Worm (Caenorhabditis elegans) whole organism, L1 larva: ENCODE data around the gene mdt-6.

Experiments used
- C04F5.9 ChIP-seq: sonication (generic microtip); optimal IDR thresholded peaks from 2 replicates; lab custom pipeline; 2016; ENCODE audit warnings: missing genetic modification characterization, missing compliant biosample characterization
- aha-1 ChIP-seq: fragments of 150-350 bp; optimal IDR thresholded peaks from 2 replicates; lab custom pipeline; 2014; ENCODE audit warnings: missing biosample characterization, missing genetic modification characterization
- alr-1 ChIP-seq: fragments of 200-800 bp; sonication (Bioruptor generic); optimal IDR thresholded peaks from 2 replicates; lab custom pipeline; 2018; ENCODE audit warnings: borderline replicate concordance, mild to moderate bottlenecking, missing genetic modification characterization, missing compliant biosample characterization
- aly-2 ChIP-seq: fragments of 150-350 bp; optimal IDR thresholded peaks from 2 replicates; lab custom pipeline; 2014; ENCODE audit warnings: missing biosample characterization, missing genetic modification characterization
- ceh-90 ChIP-seq: sonication (generic microtip); optimal IDR thresholded peaks from 2 replicates; lab custom pipeline; 2016; ENCODE audit warnings: missing genetic modification characterization, missing compliant biosample characterization
- efl-1 ChIP-seq, 4 experiments: fragments of 150-350 bp; optimal IDR thresholded peaks in 3 of 4; peaks in 1 of 4; 1 replicate in 1 of 4; 2 replicates in 3 of 4; lab custom pipeline; 2014; ENCODE audit warnings: missing biosample characterization in 2 of 4, missing genetic modification characterization in 2 of 4, missing genetic modification reagents in 2 of 4
- egl-27 ChIP-seq, 2 experiments: fragments of 150-350 bp in 1 of 2; sonication (generic microtip); optimal IDR thresholded peaks; 3 replicates each; lab custom pipeline; 2017 to 2018; ENCODE audit warnings: missing biosample characterization in 2 of 2, missing genetic modification characterization in 2 of 2, missing genetic modification reagents in 2 of 2
- elt-2 ChIP-seq: sonication (generic microtip); optimal IDR thresholded peaks from 2 replicates; lab custom pipeline; 2016; ENCODE audit warnings: missing genetic modification characterization, mild to moderate bottlenecking, inconsistent platforms, missing compliant biosample characterization, missing genetic modification reagents
- fkh-8 ChIP-seq: sonication (generic microtip); optimal IDR thresholded peaks from 2 replicates; lab custom pipeline; 2016; ENCODE audit warnings: mild to moderate bottlenecking, missing genetic modification characterization, missing compliant biosample characterization
- fos-1 ChIP-seq: fragments of 150-350 bp; optimal IDR thresholded peaks from 2 replicates; lab custom pipeline; 2014; ENCODE audit warnings: missing biosample characterization, missing genetic modification characterization
- hlh-4 ChIP-seq: sonication (generic microtip); optimal IDR thresholded peaks from 2 replicates; lab custom pipeline; 2016; ENCODE audit warnings: mild to moderate bottlenecking, missing genetic modification characterization, missing compliant biosample characterization
- jun-1 ChIP-seq: fragments of 150-350 bp; optimal IDR thresholded peaks from 2 replicates; lab custom pipeline; 2014; ENCODE audit warnings: missing biosample characterization, missing genetic modification reagents, missing genetic modification characterization
- lin-15B ChIP-seq: fragments of 150-350 bp; sonication (generic microtip); optimal IDR thresholded peaks from 3 replicates; lab custom pipeline; 2014; ENCODE audit warnings: missing biosample characterization, missing genetic modification characterization
- lin-35 ChIP-seq, 2 experiments: fragments of 150-350 bp; optimal IDR thresholded peaks; 2 replicates each; lab custom pipeline; 2014; ENCODE audit warnings: missing biosample characterization in 2 of 2, missing genetic modification characterization in 2 of 2, missing genetic modification reagents in 2 of 2
- lir-3 ChIP-seq: sonication (generic microtip); optimal IDR thresholded peaks from 2 replicates; lab custom pipeline; 2016; ENCODE audit warnings: mild to moderate bottlenecking, missing genetic modification characterization, moderate library complexity, missing compliant biosample characterization; ENCODE audit not compliant: poor library complexity
- lsy-2 ChIP-seq, 2 experiments: fragments of 150-350 bp; optimal IDR thresholded peaks; 2 replicates each; lab custom pipeline; 2014; ENCODE audit warnings: missing biosample characterization in 2 of 2, missing genetic modification characterization in 2 of 2
- mab-9 ChIP-seq: fragments of 200-800 bp; sonication (Bioruptor generic); IDR thresholded peaks from 2 replicates; pipeline ENCODE4 v1.3.6; 2022; ENCODE audit warnings: missing genetic modification reagents, missing genetic modification characterization, missing compliant biosample characterization
- mep-1 ChIP-seq: fragments of 150-350 bp; optimal IDR thresholded peaks from 2 replicates; lab custom pipeline; 2014; ENCODE audit warnings: missing biosample characterization, missing genetic modification characterization
- nhr-20 ChIP-seq: sonication (generic microtip); optimal IDR thresholded peaks from 2 replicates; lab custom pipeline; 2016; ENCODE audit warnings: mild to moderate bottlenecking, missing genetic modification characterization, missing compliant biosample characterization
- nhr-47 ChIP-seq: sonication (generic microtip); optimal IDR thresholded peaks from 2 replicates; lab custom pipeline; 2016; ENCODE audit warnings: mild to moderate bottlenecking, missing genetic modification characterization, moderate library complexity, missing compliant biosample characterization
- nhr-71 ChIP-seq: sonication (generic microtip); optimal IDR thresholded peaks from 2 replicates; lab custom pipeline; 2016; ENCODE audit warnings: mild to moderate bottlenecking, missing genetic modification characterization, moderate library complexity, missing compliant biosample characterization
- nhr-77 ChIP-seq: fragments of 150-350 bp; optimal IDR thresholded peaks from 2 replicates; lab custom pipeline; 2014; ENCODE audit warnings: missing biosample characterization, missing genetic modification characterization
- nhr-90 ChIP-seq: sonication (generic microtip); optimal IDR thresholded peaks from 2 replicates; lab custom pipeline; 2016; ENCODE audit warnings: mild to moderate bottlenecking, missing genetic modification characterization, missing compliant biosample characterization; ENCODE audit not compliant: poor library complexity
- pax-3 ChIP-seq: fragments of 200-800 bp; sonication (Bioruptor generic); optimal IDR thresholded peaks from 2 replicates; lab custom pipeline; 2018; ENCODE audit warnings: mild to moderate bottlenecking, missing genetic modification characterization, moderate library complexity, missing compliant biosample characterization
- pqm-1 ChIP-seq: sonication (generic microtip); optimal IDR thresholded peaks from 3 replicates; lab custom pipeline; 2017; ENCODE audit warnings: missing biosample characterization, missing genetic modification characterization
- rnt-1 ChIP-seq: sonication (generic microtip); optimal IDR thresholded peaks from 2 replicates; lab custom pipeline; 2016; ENCODE audit warnings: mild to moderate bottlenecking, missing genetic modification characterization, moderate library complexity, missing compliant biosample characterization
- sup-37 ChIP-seq: fragments of 200-800 bp; sonication (Bioruptor generic); optimal IDR thresholded peaks from 2 replicates; lab custom pipeline; 2018; ENCODE audit warnings: mild to moderate bottlenecking, missing genetic modification characterization, missing compliant biosample characterization
- unc-30 ChIP-seq: sonication (generic microtip); optimal IDR thresholded peaks from 2 replicates; lab custom pipeline; 2017; ENCODE audit warnings: missing biosample characterization, missing genetic modification characterization
- vab-15 ChIP-seq: sonication (generic microtip); optimal IDR thresholded peaks from 2 replicates; lab custom pipeline; 2017; ENCODE audit warnings: missing genotype, mild to moderate bottlenecking, missing genetic modification characterization, missing compliant biosample characterization
- xbp-1 ChIP-seq: sonication (generic microtip); optimal IDR thresholded peaks from 2 replicates; lab custom pipeline; 2016; ENCODE audit warnings: missing genetic modification characterization, missing compliant biosample characterization
- zag-1 ChIP-seq: fragments of 150-350 bp; optimal IDR thresholded peaks from 2 replicates; lab custom pipeline; 2014; ENCODE audit warnings: missing biosample characterization, missing genetic modification characterization
- zip-4 ChIP-seq: fragments of 200-800 bp; sonication (Bioruptor generic); optimal IDR thresholded peaks from 2 replicates; lab custom pipeline; 2018; ENCODE audit warnings: mild to moderate bottlenecking, missing genetic modification characterization, moderate library complexity, missing compliant biosample characterization
- ztf-11 ChIP-seq, 2 experiments: sonication (generic microtip); optimal IDR thresholded peaks; 2 replicates each; lab custom pipeline; 2016 to 2017; ENCODE audit warnings: missing genetic modification characterization in 2 of 2, missing biosample characterization in 1 of 2, missing compliant biosample characterization in 1 of 2
- ztf-4 ChIP-seq: fragments of 150-350 bp; optimal IDR thresholded peaks from 2 replicates; lab custom pipeline; 2014; ENCODE audit warnings: missing biosample characterization, missing genetic modification characterization

The mdt-6 gene

ce11 chrV:7084612-7085139 is 25.3 kb upstream of the mdt-6 start, which contains the start of gene mys-1 (continued):
- TF ChIP-seq C04F5.9 (tag; lab: Kevin White, UChicago) (peak; percentile 39), nhr-90 (tag; lab: Kevin White, UChicago) (peak; percentile 84)
- TF ChIP-seq, all 84 proteins: peak for 43

- TF ChIP-seq mab-9 (no peak), elt-2 (no peak), egl-27 (tag; optimal IDR thresholded peaks at IDR 0.05; lab: Kevin White, UChicago) (no peak), ceh-90 (tag; lab: Kevin White, UChicago) (no peak), ztf-11 (tag; optimal IDR thresholded peaks at IDR 0.05; lab: Kevin White, UChicago) (no peak), aha-1 (no peak)
These were observed 20.0 kb upstream of the mdt-6 start for ce11 chrV:7079388-7079787.

- no peak for TF ChIP-seq aly-2 (tag; lab: Kevin White, UChicago)
- no peak for TF ChIP-seq rnt-1 (tag; lab: Kevin White, UChicago)
- no peak for TF ChIP-seq pqm-1
- no peak for TF ChIP-seq fkh-8 (tag; lab: Kevin White, UChicago)
- no peak for TF ChIP-seq fos-1
- TF ChIP-seq ztf-4 (tag; lab: Kevin White, UChicago): no peak
- TF ChIP-seq mep-1 (tag; lab: Kevin White, UChicago): no peak
- TF ChIP-seq hlh-4 (tag; lab: Kevin White, UChicago): no peak
- TF ChIP-seq vab-15 (tag; lab: Kevin White, UChicago): no peak
- TF ChIP-seq lin-15B (tag; lab: Kevin White, UChicago): no peak
- no peak for TF ChIP-seq alr-1 (tag; lab: Kevin White, UChicago)
- TF ChIP-seq pax-3 (tag; lab: Kevin White, UChicago): no peak
- TF ChIP-seq xbp-1 (tag; lab: Kevin White, UChicago): no peak
- no peak for TF ChIP-seq lir-3 (tag; lab: Kevin White, UChicago)
- no peak for TF ChIP-seq zag-1 (tag; lab: Kevin White, UChicago)
- no peak for TF ChIP-seq elt-2
- TF ChIP-seq nhr-47 (tag; lab: Kevin White, UChicago): no peak
- TF ChIP-seq ceh-90 (tag; lab: Kevin White, UChicago): no peak
- TF ChIP-seq nhr-20 (tag; lab: Kevin White, UChicago): no peak
- no peak for TF ChIP-seq nhr-77 (tag; lab: Kevin White, UChicago)
- TF ChIP-seq, all 84 proteins: peak for 0
These were observed 19.3 kb upstream of the mdt-6 start for ce11 chrV:7078765-7079164.

ce11 chrV:7076161-7076560 is 16.7 kb upstream of the mdt-6 start:
- TF ChIP-seq efl-1 (optimal IDR thresholded peaks at IDR 0.05; lab: Kevin White, UChicago) (no peak), efl-1 (GFP tag; optimal IDR thresholded peaks at IDR 0.05 in 1 of 2; lab: Kevin White, UChicago) (peak in 1 of 2 experiments; percentile 88), lsy-2 (tag; optimal IDR thresholded peaks at IDR 0.05; lab: Kevin White, UChicago) (no peak), zip-4 (no peak), elt-2 (peak; percentile 57), nhr-71 (tag; lab: Kevin White, UChicago) (peak; percentile 12), lin-35 (GFP tag; optimal IDR thresholded peaks at IDR 0.05; lab: Kevin White, UChicago) (peak in 1 of 2 experiments; percentile 30), jun-1 (tag; lab: Kevin White, UChicago) (peak; percentile 13)

- TF ChIP-seq elt-2 (peak; percentile 18), nhr-90 (tag; lab: Kevin White, UChicago) (no peak), pax-3 (tag; lab: Kevin White, UChicago) (no peak), efl-1 (optimal IDR thresholded peaks at IDR 0.05; lab: Kevin White, UChicago) (no peak), efl-1 (GFP tag; optimal IDR thresholded peaks at IDR 0.05 in 1 of 2; lab: Kevin White, UChicago) (peak in 1 of 2 experiments; percentile 75), unc-30 (tag; lab: Kevin White, UChicago) (no peak), sup-37 (no peak), pqm-1 (peak; percentile 48)
- TF ChIP-seq, all 84 proteins: peak for 3
These were observed 16.2 kb upstream of the mdt-6 start, which contains the start of gene npa-1 for ce11 chrV:7075646-7076045. npa-1 (plus strand) TSS chrV:7075787.
